Worm (Caenorhabditis elegans) whole organism, L1 larva: ENCODE data around the gene eri-1.

Source experiments
- C04F5.9 ChIP-seq: sonication (generic microtip); optimal IDR thresholded peaks from 2 replicates; lab custom pipeline; 2016; ENCODE audit warnings: missing genetic modification characterization, missing compliant biosample characterization
- C16A3.4 ChIP-seq: fragments of 150-350 bp; optimal IDR thresholded peaks from 2 replicates; lab custom pipeline; 2014; ENCODE audit warnings: missing biosample characterization, missing genetic modification characterization
- F16B12.6 ChIP-seq: fragments of 150-350 bp; optimal IDR thresholded peaks from 2 replicates; lab custom pipeline; 2014; ENCODE audit warnings: missing biosample characterization, missing genetic modification characterization
- aha-1 ChIP-seq: fragments of 150-350 bp; optimal IDR thresholded peaks from 2 replicates; lab custom pipeline; 2014; ENCODE audit warnings: missing biosample characterization, missing genetic modification characterization
- blmp-1 ChIP-seq: fragments of 150-350 bp; optimal IDR thresholded peaks from 2 replicates; lab custom pipeline; 2014; ENCODE audit warnings: missing biosample characterization, missing genetic modification characterization
- ceh-63 ChIP-seq: fragments of 200-800 bp; sonication (Bioruptor generic); optimal IDR thresholded peaks from 2 replicates; lab custom pipeline; 2018; ENCODE audit warnings: mild to moderate bottlenecking, missing genetic modification characterization, missing compliant biosample characterization
- ceh-8 ChIP-seq: fragments of 200-800 bp; sonication (Bioruptor generic); optimal IDR thresholded peaks from 2 replicates; lab custom pipeline; 2018; ENCODE audit warnings: mild to moderate bottlenecking, missing genetic modification characterization, moderate library complexity, missing compliant biosample characterization
- ceh-88 ChIP-seq: fragments of 200-800 bp; sonication (Bioruptor generic); IDR thresholded peaks from 2 replicates; pipeline ENCODE4 v1.3.6; 2022; ENCODE audit warnings: missing genetic modification characterization, missing compliant biosample characterization
- ceh-90 ChIP-seq: sonication (generic microtip); optimal IDR thresholded peaks from 2 replicates; lab custom pipeline; 2016; ENCODE audit warnings: missing genetic modification characterization, missing compliant biosample characterization
- dpl-1 ChIP-seq, 3 experiments: fragments of 150-350 bp in 2 of 3; sonication (generic microtip) in 1 of 3; optimal IDR thresholded peaks; 2 replicates each; lab custom pipeline; 2014 to 2017; ENCODE audit warnings: missing biosample characterization in 3 of 3, missing genetic modification characterization in 3 of 3, missing genetic modification reagents in 3 of 3
- dsc-1 ChIP-seq: sonication (generic microtip); optimal IDR thresholded peaks from 2 replicates; lab custom pipeline; 2016; ENCODE audit warnings: mild to moderate bottlenecking, missing genetic modification characterization, missing compliant biosample characterization
- efl-1 ChIP-seq, 4 experiments: fragments of 150-350 bp; optimal IDR thresholded peaks in 3 of 4; peaks in 1 of 4; 1 replicate in 1 of 4; 2 replicates in 3 of 4; lab custom pipeline; 2014; ENCODE audit warnings: missing biosample characterization in 2 of 4, missing genetic modification characterization in 2 of 4, missing genetic modification reagents in 2 of 4
- egl-13 ChIP-seq: sonication (generic microtip); optimal IDR thresholded peaks from 2 replicates; lab custom pipeline; 2016; ENCODE audit warnings: missing genotype, missing genetic modification reagents, missing genetic modification characterization, missing compliant biosample characterization
- egl-27 ChIP-seq, 2 experiments: fragments of 150-350 bp in 1 of 2; sonication (generic microtip); optimal IDR thresholded peaks; 3 replicates each; lab custom pipeline; 2017 to 2018; ENCODE audit warnings: missing biosample characterization in 2 of 2, missing genetic modification characterization in 2 of 2, missing genetic modification reagents in 2 of 2
- elt-2 ChIP-seq: sonication (generic microtip); optimal IDR thresholded peaks from 2 replicates; lab custom pipeline; 2016; ENCODE audit warnings: missing genetic modification characterization, mild to moderate bottlenecking, inconsistent platforms, missing compliant biosample characterization, missing genetic modification reagents
- elt-3 ChIP-seq, 6 experiments: fragments of 150-350 bp in 1 of 6; sonication (generic microtip); optimal IDR thresholded peaks; 2 replicates each; lab custom pipeline; 2017 to 2018; ENCODE audit warnings: missing biosample characterization in 6 of 6, missing genetic modification characterization in 6 of 6, inconsistent platforms in 1 of 6
- fkh-10 ChIP-seq: sonication (generic microtip); optimal IDR thresholded peaks from 2 replicates; lab custom pipeline; 2017; ENCODE audit warnings: missing biosample characterization, missing genetic modification reagents, missing genetic modification characterization
- fkh-4 ChIP-seq: sonication (generic microtip); optimal IDR thresholded peaks from 2 replicates; lab custom pipeline; 2016; ENCODE audit warnings: missing compliant biosample characterization, missing genetic modification characterization, borderline replicate concordance
- grh-1 ChIP-seq: fragments of 200-800 bp; sonication (Bioruptor generic); IDR thresholded peaks from 2 replicates; pipeline ENCODE4 v1.3.6; 2022; ENCODE audit warnings: missing genetic modification reagents, missing genetic modification characterization, missing compliant biosample characterization
- hlh-4 ChIP-seq: sonication (generic microtip); optimal IDR thresholded peaks from 2 replicates; lab custom pipeline; 2016; ENCODE audit warnings: mild to moderate bottlenecking, missing genetic modification characterization, missing compliant biosample characterization
- hpl-2 ChIP-seq: fragments of 150-350 bp; optimal IDR thresholded peaks from 2 replicates; lab custom pipeline; 2014; ENCODE audit warnings: missing biosample characterization, missing genetic modification reagents, missing genetic modification characterization
- jun-1 ChIP-seq: fragments of 150-350 bp; optimal IDR thresholded peaks from 2 replicates; lab custom pipeline; 2014; ENCODE audit warnings: missing biosample characterization, missing genetic modification reagents, missing genetic modification characterization
- lin-14 ChIP-seq: fragments of 200-800 bp; sonication (Bioruptor generic); optimal IDR thresholded peaks from 2 replicates; lab custom pipeline; 2018; ENCODE audit warnings: mild to moderate bottlenecking, missing genetic modification characterization, moderate library complexity, missing compliant biosample characterization
- lin-15B ChIP-seq: fragments of 150-350 bp; sonication (generic microtip); optimal IDR thresholded peaks from 3 replicates; lab custom pipeline; 2014; ENCODE audit warnings: missing biosample characterization, missing genetic modification characterization
- lin-35 ChIP-seq, 2 experiments: fragments of 150-350 bp; optimal IDR thresholded peaks; 2 replicates each; lab custom pipeline; 2014; ENCODE audit warnings: missing biosample characterization in 2 of 2, missing genetic modification characterization in 2 of 2, missing genetic modification reagents in 2 of 2
- lir-3 ChIP-seq: sonication (generic microtip); optimal IDR thresholded peaks from 2 replicates; lab custom pipeline; 2016; ENCODE audit warnings: mild to moderate bottlenecking, missing genetic modification characterization, moderate library complexity, missing compliant biosample characterization; ENCODE audit not compliant: poor library complexity
- lsy-2 ChIP-seq, 2 experiments: fragments of 150-350 bp; optimal IDR thresholded peaks; 2 replicates each; lab custom pipeline; 2014; ENCODE audit warnings: missing biosample characterization in 2 of 2, missing genetic modification characterization in 2 of 2
- mab-9 ChIP-seq: fragments of 200-800 bp; sonication (Bioruptor generic); IDR thresholded peaks from 2 replicates; pipeline ENCODE4 v1.3.6; 2022; ENCODE audit warnings: missing genetic modification reagents, missing genetic modification characterization, missing compliant biosample characterization
- mdl-1 ChIP-seq, 2 experiments: fragments of 150-350 bp; optimal IDR thresholded peaks; 2 replicates each; lab custom pipeline; 2014 to 2017; ENCODE audit warnings: missing biosample characterization in 2 of 2, missing genetic modification characterization in 2 of 2, inconsistent platforms in 1 of 2
- mef-2 ChIP-seq: fragments of 150-350 bp; optimal IDR thresholded peaks from 2 replicates; lab custom pipeline; 2014; ENCODE audit warnings: missing biosample characterization, missing genetic modification characterization
- mep-1 ChIP-seq: fragments of 150-350 bp; optimal IDR thresholded peaks from 2 replicates; lab custom pipeline; 2014; ENCODE audit warnings: missing biosample characterization, missing genetic modification characterization
- nhr-19 ChIP-seq: fragments of 200-800 bp; sonication (Bioruptor generic); conservative IDR thresholded peaks from 2 replicates; pipeline ENCODE4 v1.3.6; 2022; ENCODE audit warnings: missing genetic modification characterization, missing compliant biosample characterization
- nhr-237 ChIP-seq: fragments of 150-350 bp; optimal IDR thresholded peaks from 2 replicates; lab custom pipeline; 2014; ENCODE audit warnings: missing biosample characterization, missing genetic modification characterization
- nhr-47 ChIP-seq: sonication (generic microtip); optimal IDR thresholded peaks from 2 replicates; lab custom pipeline; 2016; ENCODE audit warnings: mild to moderate bottlenecking, missing genetic modification characterization, moderate library complexity, missing compliant biosample characterization
- nhr-71 ChIP-seq: sonication (generic microtip); optimal IDR thresholded peaks from 2 replicates; lab custom pipeline; 2016; ENCODE audit warnings: mild to moderate bottlenecking, missing genetic modification characterization, moderate library complexity, missing compliant biosample characterization
- nhr-85 ChIP-seq: sonication (generic microtip); peaks from one replicate; lab custom pipeline; 2016; ENCODE audit warnings: missing genetic modification characterization, inconsistent platforms, missing compliant biosample characterization
- nhr-90 ChIP-seq: sonication (generic microtip); optimal IDR thresholded peaks from 2 replicates; lab custom pipeline; 2016; ENCODE audit warnings: mild to moderate bottlenecking, missing genetic modification characterization, missing compliant biosample characterization; ENCODE audit not compliant: poor library complexity
- pax-3 ChIP-seq: fragments of 200-800 bp; sonication (Bioruptor generic); optimal IDR thresholded peaks from 2 replicates; lab custom pipeline; 2018; ENCODE audit warnings: mild to moderate bottlenecking, missing genetic modification characterization, moderate library complexity, missing compliant biosample characterization
- skn-1 ChIP-seq: fragments of 150-350 bp; optimal IDR thresholded peaks from 2 replicates; lab custom pipeline; 2014; ENCODE audit warnings: missing biosample characterization, missing genetic modification characterization
- snu-23 ChIP-seq: sonication (generic microtip); optimal IDR thresholded peaks from 2 replicates; lab custom pipeline; 2016; ENCODE audit warnings: missing genetic modification characterization, missing compliant biosample characterization
- sup-37 ChIP-seq: fragments of 200-800 bp; sonication (Bioruptor generic); optimal IDR thresholded peaks from 2 replicates; lab custom pipeline; 2018; ENCODE audit warnings: mild to moderate bottlenecking, missing genetic modification characterization, missing compliant biosample characterization
- swsn-7 ChIP-seq: sonication (generic microtip); optimal IDR thresholded peaks from 2 replicates; lab custom pipeline; 2016; ENCODE audit warnings: missing genetic modification characterization, missing compliant biosample characterization
- tbx-2 ChIP-seq: sonication (generic microtip); optimal IDR thresholded peaks from 2 replicates; lab custom pipeline; 2016; ENCODE audit warnings: missing genetic modification characterization, missing compliant biosample characterization
- unc-130 ChIP-seq: fragments of 150-350 bp; optimal IDR thresholded peaks from 2 replicates; lab custom pipeline; 2017; ENCODE audit warnings: missing biosample characterization, missing genetic modification characterization, inconsistent platforms
- unc-86 ChIP-seq: sonication (generic microtip); optimal IDR thresholded peaks from 2 replicates; lab custom pipeline; 2016; ENCODE audit warnings: missing genetic modification characterization, missing compliant biosample characterization
- unc-98 ChIP-seq: fragments of 200-800 bp; sonication (Bioruptor generic); IDR thresholded peaks from 2 replicates; pipeline ENCODE4 v1.3.6; 2022; ENCODE audit warnings: missing genetic modification characterization, missing compliant biosample characterization
- vab-15 ChIP-seq: sonication (generic microtip); optimal IDR thresholded peaks from 2 replicates; lab custom pipeline; 2017; ENCODE audit warnings: missing genotype, mild to moderate bottlenecking, missing genetic modification characterization, missing compliant biosample characterization
- xbp-1 ChIP-seq: sonication (generic microtip); optimal IDR thresholded peaks from 2 replicates; lab custom pipeline; 2016; ENCODE audit warnings: missing genetic modification characterization, missing compliant biosample characterization
- ztf-11 ChIP-seq, 2 experiments: sonication (generic microtip); optimal IDR thresholded peaks; 2 replicates each; lab custom pipeline; 2016 to 2017; ENCODE audit warnings: missing genetic modification characterization in 2 of 2, missing biosample characterization in 1 of 2, missing compliant biosample characterization in 1 of 2

Gene eri-1

ce11 chrIV:385150-385937 lies 34.4 kb downstream of the eri-1 start, which contains the start of gene rps-24:
TSS of gene rps-24 (plus strand) at chrIV:385887.
- TF ChIP-seq lin-15B (tag; lab: Kevin White, UChicago) (peak; percentile 82), C04F5.9 (tag; lab: Kevin White, UChicago) (peak; percentile 81), mef-2 (peak; percentile 5), ceh-90 (tag; lab: Kevin White, UChicago) (peak; percentile 43), ceh-8 (GFP tag; lab: Kevin White, UChicago) (peak; percentile 90), nhr-85 (peak; percentile 95), lin-14 (GFP tag; lab: Kevin White, UChicago) (peak; percentile 91), mdl-1 (tag; optimal IDR thresholded peaks at IDR 0.05; lab: Kevin White, UChicago) (peak in 1 of 2 experiments; percentile 84), unc-86 (tag; lab: Kevin White, UChicago) (peak; percentile 93), hlh-4 (peak; percentile 61), grh-1 (peak; percentile 85), unc-98 (peak; percentile 96), fkh-10 (peak; percentile 78), skn-1 (tag; lab: Kevin White, UChicago) (peak; percentile 59), lsy-2 (tag; optimal IDR thresholded peaks at IDR 0.05; lab: Kevin White, UChicago) (peak; percentile 93 to 96), nhr-90 (tag; lab: Kevin White, UChicago) (peak; percentile 96), ceh-88 (GFP tag; lab: Robert Waterston, UW) (peak; percentile 96), lir-3 (peak; percentile 92), elt-2 (tag; lab: Kevin White, UChicago) (peak; percentile 39), snu-23 (peak; percentile 96), ztf-11 (tag; optimal IDR thresholded peaks at IDR 0.05; lab: Kevin White, UChicago) (peak in 1 of 2 experiments; percentile 91), nhr-47 (tag; lab: Kevin White, UChicago) (peak; percentile 97), jun-1 (tag; lab: Kevin White, UChicago) (peak; percentile 86), efl-1 (optimal IDR thresholded peaks at IDR 0.05; lab: Kevin White, UChicago) (peak; percentile 86 to 93), efl-1 (GFP tag; optimal IDR thresholded peaks at IDR 0.05 in 1 of 2; lab: Kevin White, UChicago) (peak; percentile 74 to 98), dpl-1 (GFP tag; optimal IDR thresholded peaks at IDR 0.05; lab: Kevin White, UChicago) (peak; percentile 75 to 80 (median 80)), mab-9 (peak; percentile 89), ceh-63 (GFP tag; lab: Kevin White, UChicago) (peak; percentile 1), nhr-19 (GFP tag; lab: Robert Waterston, UW) (peak; percentile 96), xbp-1 (tag; lab: Kevin White, UChicago) (peak; percentile 90), egl-13 (peak; percentile 76), elt-3 (tag; optimal IDR thresholded peaks at IDR 0.05; lab: Kevin White, UChicago) (peak in 3 of 6 experiments; percentile 39 to 80 (median 73)), dsc-1 (tag; lab: Kevin White, UChicago) (peak; percentile 85), hpl-2 (peak; percentile 22), aha-1 (tag; lab: Kevin White, UChicago) (peak; percentile 34), fkh-4 (tag; lab: Kevin White, UChicago) (peak; percentile 76), vab-15 (peak; percentile 83), egl-27 (tag; optimal IDR thresholded peaks at IDR 0.05; lab: Kevin White, UChicago) (peak in 1 of 2 experiments; percentile 32), blmp-1 (tag; lab: Kevin White, UChicago) (peak; percentile 78), C16A3.4 (tag; lab: Kevin White, UChicago) (peak; percentile 92), swsn-7 (tag; lab: Kevin White, UChicago) (peak; percentile 93), pax-3 (tag; lab: Kevin White, UChicago) (peak; percentile 90), tbx-2 (tag; lab: Kevin White, UChicago) (peak; percentile 94), lin-35 (GFP tag; optimal IDR thresholded peaks at IDR 0.05; lab: Kevin White, UChicago) (peak; percentile 81 to 90), nhr-71 (tag; lab: Kevin White, UChicago) (peak; percentile 97), unc-130 (peak; percentile 85), sup-37 (GFP tag; lab: Kevin White, UChicago) (peak; percentile 7), mep-1 (tag; lab: Kevin White, UChicago) (peak; percentile 89), nhr-237 (tag; lab: Kevin White, UChicago) (peak; percentile 73), F16B12.6 (tag; lab: Kevin White, UChicago) (peak; percentile 63)
